Worm (Caenorhabditis elegans): ENCODE data around the gene Y70C5C.1.

Gene Y70C5C.1

DNA sequence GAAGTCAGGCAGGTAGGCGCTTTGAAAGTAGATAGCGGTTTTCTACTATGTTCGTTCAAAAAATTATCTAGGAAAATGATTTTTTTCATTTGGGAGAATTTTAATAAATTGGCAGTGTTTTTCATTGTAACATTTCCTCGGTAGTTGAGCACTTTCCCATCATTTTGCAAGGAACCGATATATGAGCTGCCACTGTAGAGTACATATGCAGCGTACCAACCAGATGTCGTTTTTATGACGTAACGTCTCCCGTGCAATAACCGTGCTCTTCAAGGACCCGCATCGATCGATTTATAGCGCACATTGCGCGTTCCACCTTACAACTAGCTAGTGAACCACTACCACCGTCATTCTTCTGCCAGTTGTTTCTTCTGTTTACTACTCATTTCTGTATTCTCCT lies 42.1 kb downstream of the Y70C5C.1 start, which contains the start of gene T25E12.6:
Gene T25E12.6 (plus strand): TSS at position 301 of the 400 bp plus-strand sequence.
- TF ChIP-seq ztf-4 (tag; optimal IDR thresholded peaks at IDR 0.05) (no peak), pha-4 (tag; optimal IDR thresholded peaks at IDR 0.05) (no peak), daf-12 (tag; optimal IDR thresholded peaks at IDR 0.05) (no peak), ceh-16 (tag; optimal IDR thresholded peaks at IDR 0.05) (no peak), nhr-67 (tag; optimal IDR thresholded peaks at IDR 0.05) (no peak)

DNA sequence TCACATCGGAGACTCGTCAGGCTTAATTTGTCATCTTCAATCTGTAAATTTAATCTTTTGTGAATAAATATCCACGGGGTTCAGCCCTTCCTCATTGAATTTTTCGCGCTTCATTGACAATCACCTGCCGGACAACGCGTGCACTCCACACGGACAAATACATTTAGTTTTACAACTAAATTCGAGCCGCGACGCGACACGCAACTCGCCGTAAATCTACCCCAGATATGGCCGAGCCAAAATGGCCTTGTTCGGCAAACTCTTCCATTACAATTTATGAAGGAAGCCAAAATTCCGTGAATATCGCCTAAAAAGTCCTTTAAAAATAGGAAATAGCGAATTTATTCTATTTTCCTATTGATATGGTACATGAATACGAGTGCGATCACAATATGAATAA lies 44.8 kb downstream of the Y70C5C.1 start:
- TF ChIP-seq aly-2 (tag; optimal IDR thresholded peaks at IDR 0.05), result no peak
- no peak for TF ChIP-seq tbx-2 (tag; optimal IDR thresholded peaks at IDR 0.05)
- no peak for TF ChIP-seq sea-2 (GFP tag; optimal IDR thresholded peaks at IDR 0.05)
- TF ChIP-seq eor-1 (tag; optimal IDR thresholded peaks at IDR 0.05), result no peak

DNA sequence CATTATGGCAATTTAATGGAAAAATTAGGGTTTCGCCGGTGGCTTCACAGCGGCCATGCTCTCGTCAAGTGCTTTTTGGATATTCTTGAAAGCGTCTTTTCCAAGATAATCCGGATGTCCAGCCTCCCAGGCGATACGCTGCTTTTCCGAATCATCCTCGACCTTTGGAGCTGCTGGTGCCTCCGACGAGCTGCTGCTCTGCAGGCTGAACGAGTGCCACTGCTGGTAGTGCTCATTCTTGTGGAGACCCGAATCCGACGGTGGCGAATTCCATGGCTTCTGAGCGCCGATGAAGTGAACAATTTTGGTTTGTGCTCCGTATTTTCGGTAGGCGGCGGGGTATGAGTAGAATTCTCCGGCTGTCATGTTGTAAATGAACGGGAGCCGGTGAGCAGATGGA lies 45.2 kb downstream of the Y70C5C.1 start:
- TF ChIP-seq nhr-12 (tag; optimal IDR thresholded peaks at IDR 0.05), result no peak
- no peak for TF ChIP-seq ceh-9 (tag; optimal IDR thresholded peaks at IDR 0.05)
- TF ChIP-seq ama-1 (optimal IDR thresholded peaks at IDR 0.05), result no peak
- no peak for TF ChIP-seq nhr-237 (tag; optimal IDR thresholded peaks at IDR 0.05)
- no peak for TF ChIP-seq lin-15B (tag; optimal IDR thresholded peaks at IDR 0.05)
- TF ChIP-seq nhr-77 (tag; optimal IDR thresholded peaks at IDR 0.05), result no peak
- no peak for TF ChIP-seq tbx-2 (tag; optimal IDR thresholded peaks at IDR 0.05)
- no peak for TF ChIP-seq ceh-28 (tag; optimal IDR thresholded peaks at IDR 0.05)
- no peak for TF ChIP-seq jun-1 (tag; optimal IDR thresholded peaks at IDR 0.05)
- no peak for TF ChIP-seq lin-39 (tag; optimal IDR thresholded peaks at IDR 0.05)
- no peak for TF ChIP-seq fkh-2 (tag; optimal IDR thresholded peaks at IDR 0.05)
- no peak for TF ChIP-seq daf-12 (tag; optimal IDR thresholded peaks at IDR 0.05)
- no peak for TF ChIP-seq zag-1 (tag; optimal IDR thresholded peaks at IDR 0.05)
- TF ChIP-seq pqm-1 (tag; optimal IDR thresholded peaks at IDR 0.05), result no peak

DNA sequence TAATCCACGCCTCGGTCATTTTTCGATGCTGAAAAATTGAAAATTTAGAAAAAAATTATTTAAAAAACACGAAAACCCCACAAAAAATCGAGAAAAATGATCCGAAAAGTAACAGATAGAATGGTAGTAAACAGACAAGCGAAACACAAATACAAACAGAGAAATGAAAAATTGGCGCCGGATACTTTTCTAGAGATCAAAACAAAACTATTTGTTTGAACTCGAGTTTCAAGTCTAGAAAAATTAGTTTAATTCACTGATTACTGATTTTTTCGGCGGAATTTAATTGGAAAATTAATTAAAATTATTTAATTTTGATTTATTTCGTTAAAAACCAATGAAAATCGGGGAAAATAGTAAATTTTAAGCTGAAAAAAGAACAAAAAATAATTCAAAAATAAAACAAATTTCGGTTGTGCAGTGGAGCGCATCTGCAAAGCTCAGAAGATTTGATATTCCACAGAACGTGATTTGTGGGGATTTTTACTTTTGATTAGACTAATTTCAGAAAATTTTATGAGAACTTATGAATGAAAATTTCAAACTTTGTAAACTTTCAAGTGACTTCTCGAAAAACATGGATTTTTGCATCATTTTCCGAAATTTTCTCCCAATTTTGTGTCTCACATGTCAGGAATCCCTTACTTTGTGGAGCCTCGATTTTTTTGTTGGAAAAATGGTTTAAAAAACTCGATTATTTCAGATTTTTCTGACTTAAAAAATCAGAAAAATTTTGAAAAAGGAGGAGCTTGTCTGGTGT lies 46.4 kb downstream of the Y70C5C.1 start, which contains the start of gene gyg-2:
Gene gyg-2 (minus strand): TSS at position 28 of the 760 bp plus-strand sequence.
- TF ChIP-seq ama-1 (optimal IDR thresholded peaks at IDR 0.05), result no peak

DNA sequence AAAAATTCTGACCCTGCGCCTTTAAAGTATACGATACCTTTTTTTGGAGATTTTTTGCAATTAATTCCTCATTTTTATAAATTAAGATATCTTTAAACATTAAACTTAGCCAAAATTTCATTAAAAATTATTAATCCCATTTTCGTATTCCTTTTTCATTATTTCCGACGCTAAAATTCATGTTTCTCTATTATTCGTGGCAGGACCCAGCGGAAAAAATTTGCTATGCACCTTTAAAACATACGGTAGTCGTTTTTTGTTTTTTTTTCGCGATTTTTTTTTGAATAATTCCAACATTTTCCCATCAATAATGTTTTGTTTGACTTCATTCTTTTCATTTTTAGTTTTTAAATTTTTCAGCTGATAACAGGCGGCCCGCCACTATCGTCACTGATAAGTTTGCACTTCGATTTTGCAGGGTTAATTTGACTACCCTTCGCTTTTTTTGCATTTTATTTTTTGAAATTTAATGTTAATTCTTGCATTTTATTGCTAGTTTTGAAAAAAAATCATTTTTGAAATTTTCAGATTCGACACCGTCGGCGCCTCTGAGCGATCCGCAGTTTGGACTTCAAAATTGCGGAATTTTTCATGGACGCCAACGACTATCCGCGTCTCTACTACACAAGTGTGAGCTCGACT lies 47.1 kb downstream of the Y70C5C.1 start, which contains the start of gene dkf-2:
Gene dkf-2 (plus strand): TSS at position 592 of the 642 bp plus-strand sequence.
- TF ChIP-seq ZK546.5 (tag; optimal IDR thresholded peaks at IDR 0.05), result no peak
- TF ChIP-seq lsy-12 (tag; optimal IDR thresholded peaks at IDR 0.05), result no peak
- no peak for TF ChIP-seq aly-2 (tag; optimal IDR thresholded peaks at IDR 0.05)
- no peak for TF ChIP-seq zag-1 (tag; optimal IDR thresholded peaks at IDR 0.05)
- no peak for TF ChIP-seq egl-5 (tag; optimal IDR thresholded peaks at IDR 0.05)
- TF ChIP-seq ztf-4 (tag; optimal IDR thresholded peaks at IDR 0.05), result no peak
- TF ChIP-seq nhr-23 (tag; optimal IDR thresholded peaks at IDR 0.05), result no peak
- TF ChIP-seq pha-4 (tag; optimal IDR thresholded peaks at IDR 0.05), result no peak
- no peak for TF ChIP-seq tbx-2 (tag; optimal IDR thresholded peaks at IDR 0.05)
- no peak for TF ChIP-seq ztf-11 (tag; optimal IDR thresholded peaks at IDR 0.05)
- no peak for TF ChIP-seq ceh-16 (tag; optimal IDR thresholded peaks at IDR 0.05)
- TF ChIP-seq eor-1 (tag; optimal IDR thresholded peaks at IDR 0.05), result no peak
- TF ChIP-seq egl-27 (tag; optimal IDR thresholded peaks at IDR 0.05), result no peak
- no peak for TF ChIP-seq ceh-28 (tag; optimal IDR thresholded peaks at IDR 0.05)
- TF ChIP-seq elt-1 (tag; optimal IDR thresholded peaks at IDR 0.05), result no peak
- no peak for TF ChIP-seq ama-1 (optimal IDR thresholded peaks at IDR 0.05)
- no peak for TF ChIP-seq elt-2 (tag; optimal IDR thresholded peaks at IDR 0.05)
- no peak for TF ChIP-seq nhr-43 (tag; optimal IDR thresholded peaks at IDR 0.05; ENCODE audit: poor library complexity, severe bottlenecking)

DNA sequence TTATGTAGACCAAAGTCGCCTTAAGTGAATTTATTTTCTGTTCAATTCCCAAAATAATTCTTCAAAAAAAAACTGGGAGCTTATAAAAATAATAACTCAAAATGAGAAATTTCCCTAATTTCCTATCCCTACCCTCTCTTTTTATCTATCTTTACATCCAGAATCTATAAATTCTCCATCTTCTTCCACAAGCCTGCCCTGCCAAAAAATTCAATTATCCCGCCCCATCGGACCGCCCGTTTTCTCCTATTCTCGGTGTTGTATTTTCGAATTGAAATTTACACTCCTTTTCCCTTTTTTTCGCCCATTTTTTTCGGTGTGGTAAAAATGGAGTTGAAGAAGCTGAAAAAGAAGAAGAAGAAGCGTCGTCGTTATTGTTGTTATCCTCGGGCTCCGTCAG lies 49.5 kb downstream of the Y70C5C.1 start:
- no peak for TF ChIP-seq aly-2 (tag; optimal IDR thresholded peaks at IDR 0.05)
- TF ChIP-seq lin-15B (tag; optimal IDR thresholded peaks at IDR 0.05), result no peak
- no peak for TF ChIP-seq jun-1 (tag; optimal IDR thresholded peaks at IDR 0.05)
- TF ChIP-seq sea-2 (GFP tag; optimal IDR thresholded peaks at IDR 0.05), result no peak
- no peak for TF ChIP-seq eor-1 (tag; optimal IDR thresholded peaks at IDR 0.05)
- TF ChIP-seq zag-1 (tag; optimal IDR thresholded peaks at IDR 0.05), result no peak
- no peak for TF ChIP-seq fkh-2 (tag; optimal IDR thresholded peaks at IDR 0.05)
- no peak for TF ChIP-seq nhr-76 (tag; optimal IDR thresholded peaks at IDR 0.05)

All from whole organism, L3 larva.